Fruit fly (Drosophila melanogaster) whole organism, embryonic: Measurements from ENCODE around the gene SclB.

ENCODE experiments used
- CG10209 ChIP-seq: fragments of 200-800 bp; sonication (Bioruptor generic); optimal IDR thresholded peaks from 3 replicates; lab custom pipeline; 2017; ENCODE audit warnings: missing biosample characterization, mild to moderate bottlenecking, missing genetic modification characterization, missing genetic modification reagents
- CG10366 ChIP-seq: fragments of 200-800 bp; sonication (Bioruptor generic); IDR thresholded peaks from 2 replicates; pipeline ENCODE4 v1.3.6; 2022; ENCODE audit warnings: missing biosample characterization, missing genetic modification characterization
- CG11504 ChIP-seq: fragments of 200-800 bp; sonication (Bioruptor generic); optimal IDR thresholded peaks from 3 replicates; lab custom pipeline; 2019; ENCODE audit warnings: missing biosample characterization, mild to moderate bottlenecking, missing genetic modification characterization, moderate library complexity
- CG12299 ChIP-seq: fragments of 200-800 bp; sonication (Bioruptor generic); optimal IDR thresholded peaks from 2 replicates; lab custom pipeline; 2018; ENCODE audit warnings: missing biosample characterization, mild to moderate bottlenecking, missing genetic modification characterization
- CG12391 ChIP-seq: fragments of 200-800 bp; sonication (Bioruptor generic); optimal IDR thresholded peaks from 3 replicates; lab custom pipeline; 2018; ENCODE audit warnings: missing biosample characterization, mild to moderate bottlenecking, missing genetic modification characterization, moderate library complexity
- CG15269 ChIP-seq: fragments of 200-800 bp; sonication (Bioruptor generic); optimal IDR thresholded peaks from 2 replicates; lab custom pipeline; 2018; ENCODE audit warnings: missing biosample characterization, mild to moderate bottlenecking, missing genetic modification characterization, moderate library complexity
- CG15479 ChIP-seq: fragments of 200-800 bp; sonication (Bioruptor generic); optimal IDR thresholded peaks from 3 replicates; lab custom pipeline; 2019; ENCODE audit warnings: missing biosample characterization, mild to moderate bottlenecking, missing genetic modification characterization, moderate library complexity
- CG15601 ChIP-seq: fragments of 200-800 bp; sonication (Bioruptor generic); optimal IDR thresholded peaks from 3 replicates; lab custom pipeline; 2019; ENCODE audit warnings: missing biosample characterization, mild to moderate bottlenecking, missing genetic modification characterization, moderate library complexity
- CG18262 ChIP-seq: fragments of 200-800 bp; optimal IDR thresholded peaks from 3 replicates; lab custom pipeline; 2019; ENCODE audit warnings: missing biosample characterization, mild to moderate bottlenecking, missing genetic modification characterization, moderate library complexity
- CG2199 ChIP-seq: fragments of 200-800 bp; sonication (Bioruptor generic); IDR thresholded peaks from 3 replicates; pipeline ENCODE4 v1.3.6; 2022; ENCODE audit warnings: missing biosample characterization, missing genetic modification characterization
- CG2678 ChIP-seq: fragments of 200-800 bp; sonication (Bioruptor generic); optimal IDR thresholded peaks from 3 replicates; lab custom pipeline; 2019; ENCODE audit warnings: missing biosample characterization, mild to moderate bottlenecking, missing genetic modification characterization, moderate library complexity
- CG2712 ChIP-seq: fragments of 200-800 bp; optimal IDR thresholded peaks from 3 replicates; lab custom pipeline; 2019; ENCODE audit warnings: missing biosample characterization, mild to moderate bottlenecking, missing genetic modification characterization, moderate library complexity
- CG2875 ChIP-seq: fragments of 200-800 bp; sonication (Bioruptor generic); optimal IDR thresholded peaks from 2 replicates; lab custom pipeline; 2017; ENCODE audit warnings: missing biosample characterization, mild to moderate bottlenecking, missing genetic modification characterization, missing genetic modification reagents
- CG2889 ChIP-seq: fragments of 200-800 bp; sonication (Bioruptor generic); IDR thresholded peaks from 3 replicates; pipeline ENCODE4 v1.3.6; 2022; ENCODE audit warnings: missing biosample characterization, missing genetic modification characterization
- CG31441 ChIP-seq: fragments of 200-800 bp; sonication (Bioruptor generic); IDR thresholded peaks from 2 replicates; pipeline ENCODE4 v1.3.6; 2022; ENCODE audit warnings: missing biosample characterization, missing genetic modification characterization
- CG3163 ChIP-seq: fragments of 200-800 bp; sonication (Bioruptor generic); optimal IDR thresholded peaks from 3 replicates; lab custom pipeline; 2016; ENCODE audit warnings: missing biosample characterization, missing genetic modification characterization
- CG4617 ChIP-seq: fragments of 200-800 bp; sonication (Bioruptor generic); optimal IDR thresholded peaks from 3 replicates; lab custom pipeline; 2016; ENCODE audit warnings: missing biosample characterization, missing genetic modification characterization, borderline replicate concordance
- CG6791 ChIP-seq: fragments of 200-800 bp; sonication (Bioruptor generic); IDR thresholded peaks from 3 replicates; pipeline ENCODE4 v1.3.6; 2022; ENCODE audit warnings: missing biosample characterization, missing genetic modification characterization; ENCODE audit not compliant: partially characterized antibody
- CG6813 ChIP-seq: fragments of 200-800 bp; sonication (Bioruptor generic); optimal IDR thresholded peaks from 2 replicates; lab custom pipeline; 2017; ENCODE audit warnings: missing biosample characterization, missing genetic modification characterization, mild to moderate bottlenecking, moderate library complexity, missing genetic modification reagents
- CG7839 ChIP-seq: fragments of 200-800 bp; sonication (Bioruptor generic); optimal IDR thresholded peaks from 3 replicates; lab custom pipeline; 2018; ENCODE audit warnings: missing biosample characterization, mild to moderate bottlenecking, missing genetic modification characterization, moderate library complexity
- CG8290 ChIP-seq, 3 experiments: fragments of 200-800 bp; sonication (Bioruptor generic); optimal IDR thresholded peaks; 2 replicates each; lab custom pipeline; 2016 to 2019; ENCODE audit warnings: missing biosample characterization in 3 of 3, missing genetic modification characterization in 3 of 3, mild to moderate bottlenecking in 2 of 3, moderate library complexity in 1 of 3
- CG8388 ChIP-seq: fragments of 200-800 bp; sonication (Bioruptor generic); optimal IDR thresholded peaks from 2 replicates; lab custom pipeline; 2019; ENCODE audit warnings: missing biosample characterization, mild to moderate bottlenecking, missing genetic modification characterization, moderate library complexity
- CG9437 ChIP-seq: fragments of 200-800 bp; sonication (Bioruptor generic); optimal IDR thresholded peaks from 2 replicates; lab custom pipeline; 2018; ENCODE audit warnings: missing biosample characterization, mild to moderate bottlenecking, missing genetic modification characterization
- CoRest ChIP-seq: fragments of 200-800 bp; sonication (Bioruptor generic); optimal IDR thresholded peaks from 3 replicates; lab custom pipeline; 2018; ENCODE audit warnings: missing biosample characterization, mild to moderate bottlenecking, missing genetic modification characterization, moderate library complexity
- Deaf1 ChIP-seq: fragments of 200-800 bp; optimal IDR thresholded peaks from 3 replicates; lab custom pipeline; 2019; ENCODE audit warnings: missing biosample characterization, mild to moderate bottlenecking, missing genetic modification characterization, moderate library complexity
- Doc2 ChIP-seq: fragments of 200-800 bp; sonication (Bioruptor generic); IDR thresholded peaks from 2 replicates; pipeline ENCODE4 v1.3.6; 2022; ENCODE audit warnings: missing biosample characterization, missing genetic modification characterization
- Eip74EF ChIP-seq, 2 experiments: fragments of 200-800 bp in 1 of 2; fragments of >200 bp in 1 of 2; sonication (Bioruptor generic) in 1 of 2; optimal IDR thresholded peaks; 2 replicates each; lab custom pipeline; 2017 to 2019; ENCODE audit warnings: missing biosample characterization in 2 of 2, missing genetic modification characterization in 2 of 2, mild to moderate bottlenecking in 1 of 2, moderate library complexity in 1 of 2
- Ets65A ChIP-seq: fragments of 200-800 bp; sonication (Bioruptor generic); peaks from one replicate; lab custom pipeline; 2016; ENCODE audit warnings: missing biosample characterization, missing genetic modification characterization
- HmgD ChIP-seq: fragments of 200-800 bp; sonication (Bioruptor generic); optimal IDR thresholded peaks from 3 replicates; lab custom pipeline; 2016; ENCODE audit warnings: missing biosample characterization, missing genetic modification characterization
- Hsf ChIP-seq: fragments of 200-800 bp; sonication (Bioruptor generic); optimal IDR thresholded peaks from 3 replicates; lab custom pipeline; 2016; ENCODE audit warnings: missing biosample characterization, missing genetic modification characterization
- MBD-R2 ChIP-seq: fragments of 200-800 bp; sonication (Bioruptor generic); IDR thresholded peaks from 2 replicates; pipeline ENCODE4 v1.3.6; 2022; ENCODE audit warnings: missing biosample characterization, missing genetic modification characterization
- Med ChIP-seq: fragments of 200-800 bp; sonication (Bioruptor generic); peaks from one replicate; lab custom pipeline; 2016; ENCODE audit warnings: missing biosample characterization, missing genetic modification characterization, mild to moderate bottlenecking, inconsistent platforms, moderate library complexity
- Ravus ChIP-seq: fragments of 200-800 bp; sonication (Bioruptor generic); IDR thresholded peaks from 2 replicates; pipeline ENCODE4 v1.3.6; 2022; ENCODE audit warnings: missing biosample characterization, missing genetic modification characterization
- Ssrp ChIP-seq: fragments of 200-800 bp; sonication (Bioruptor generic); optimal IDR thresholded peaks from 2 replicates; lab custom pipeline; 2018; ENCODE audit warnings: missing biosample characterization, mild to moderate bottlenecking, missing genetic modification characterization, moderate library complexity
- Xbp1 ChIP-seq: fragments of 200-800 bp; sonication (Bioruptor generic); optimal IDR thresholded peaks from 3 replicates; lab custom pipeline; 2016; ENCODE audit warnings: missing biosample characterization, mild to moderate bottlenecking, missing genetic modification characterization
- bsh ChIP-seq, 2 experiments: fragments of 200-800 bp; sonication (Bioruptor generic); optimal IDR thresholded peaks; 2 replicates each; lab custom pipeline; 2017 to 2018; ENCODE audit warnings: mild to moderate bottlenecking in 2 of 2, missing biosample characterization in 2 of 2, missing genetic modification characterization in 2 of 2, moderate library complexity in 1 of 2
- gcm ChIP-seq: fragments of 200-800 bp; sonication (Bioruptor generic); optimal IDR thresholded peaks from 2 replicates; lab custom pipeline; 2019; ENCODE audit warnings: missing biosample characterization, mild to moderate bottlenecking, missing genetic modification characterization, moderate library complexity
- grau ChIP-seq: fragments of 200-800 bp; optimal IDR thresholded peaks from 3 replicates; lab custom pipeline; 2019; ENCODE audit warnings: missing biosample characterization, mild to moderate bottlenecking, missing genetic modification characterization, moderate library complexity
- hkb ChIP-seq, 2 experiments: fragments of 200-800 bp in 1 of 2; fragments of >200 bp in 1 of 2; sonication (Bioruptor generic) in 1 of 2; IDR thresholded peaks in 1 of 2; optimal IDR thresholded peaks in 1 of 2; 2 replicates each; pipeline versions ENCODE4 v1.3.6 to Lab custom; 2017 to 2022; ENCODE audit warnings: missing biosample characterization in 1 of 2, missing genetic modification characterization in 1 of 2
- lola ChIP-seq, 3 experiments: fragments of >200 bp in 2 of 3; fragments of 200-800 bp in 1 of 3; sonication (Bioruptor generic) in 1 of 3; optimal IDR thresholded peaks; 2 replicates each; lab custom pipeline; 2017 to 2019; ENCODE audit warnings: missing biosample characterization in 3 of 3, missing genetic modification characterization in 3 of 3, mild to moderate bottlenecking in 1 of 3, moderate library complexity in 1 of 3
- pita ChIP-seq: fragments of 200-800 bp; sonication (Bioruptor generic); optimal IDR thresholded peaks from 2 replicates; lab custom pipeline; 2017; ENCODE audit warnings: missing biosample characterization, mild to moderate bottlenecking, missing genetic modification characterization
- row ChIP-seq: fragments of 200-800 bp; sonication (Bioruptor generic); IDR thresholded peaks from 3 replicates; pipeline ENCODE4 v1.3.6; 2022; ENCODE audit warnings: missing biosample characterization, missing genetic modification characterization
- sens ChIP-seq: fragments of 200-800 bp; sonication (Bioruptor generic); peaks from one replicate; lab custom pipeline; 2016; ENCODE audit warnings: missing biosample characterization, missing genetic modification characterization
- slou ChIP-seq: fragments of 200-800 bp; sonication (Bioruptor generic); optimal IDR thresholded peaks from 3 replicates; lab custom pipeline; 2016; ENCODE audit warnings: missing biosample characterization, missing genetic modification characterization
- tll ChIP-seq, 2 experiments: fragments of 200-800 bp in 1 of 2; fragments of >200 bp in 1 of 2; sonication (Bioruptor generic) in 1 of 2; optimal IDR thresholded peaks; 2 replicates each; lab custom pipeline; 2017 to 2019; ENCODE audit warnings: missing biosample characterization in 2 of 2, missing genetic modification characterization in 2 of 2, mild to moderate bottlenecking in 1 of 2, moderate library complexity in 1 of 2
- twi ChIP-seq: fragments of 200-800 bp; optimal IDR thresholded peaks from 2 replicates; lab custom pipeline; 2019; ENCODE audit warnings: missing biosample characterization, mild to moderate bottlenecking, missing genetic modification characterization, moderate library complexity
- z ChIP-seq: fragments of 200-800 bp; sonication (Bioruptor generic); IDR thresholded peaks from 3 replicates; pipeline ENCODE4 v1.3.6; 2022; ENCODE audit warnings: missing biosample characterization, missing genetic modification characterization

SclB gene

dm6 chr2L:16859103-16859502 lies 21.3 kb downstream of the SclB start:
- no peak for TF ChIP-seq Doc2
- TF ChIP-seq MBD-R2 (GFP tag; lab: Robert Waterston, UW), result no peak
- peak; percentile 87 for TF ChIP-seq twi
- no peak for TF ChIP-seq CG12299 (tag; lab: Kevin White, UChicago)
- peak in 1 of 2 experiments; percentile 51 for TF ChIP-seq tll (GFP tag; optimal IDR thresholded peaks at IDR 0.05; lab: Kevin White, UChicago)
- peak; percentile 79 for TF ChIP-seq CG9437 (GFP tag; lab: Kevin White, UChicago)
- TF ChIP-seq CG10366 (GFP tag; lab: Robert Waterston, UW), result peak; percentile 9; the same call in 1 of the 2 replicates
- peak; percentile 21 for TF ChIP-seq CG3163 (GFP tag; lab: Kevin White, UChicago)
- no peak for TF ChIP-seq CG10209 (GFP tag; lab: Kevin White, UChicago)
- no peak for TF ChIP-seq CG8290 (GFP tag; optimal IDR thresholded peaks at IDR 0.05; lab: Kevin White, UChicago)
- TF ChIP-seq CG8290 (tag; optimal IDR thresholded peaks at IDR 0.05; lab: Kevin White, UChicago), result peak in 1 of 2 experiments; percentile 9
- TF ChIP-seq Ets65A (GFP tag; lab: Kevin White, UChicago), result peak; percentile 78
- TF ChIP-seq CG15479 (GFP tag; lab: Kevin White, UChicago), result peak; percentile 4
- no peak for TF ChIP-seq CG2678 (tag; lab: Kevin White, UChicago)
- TF ChIP-seq CG4617 (GFP tag; lab: Kevin White, UChicago), result no peak
- TF ChIP-seq Med (GFP tag; lab: Kevin White, UChicago), result peak; percentile 75
- TF ChIP-seq z (GFP tag; lab: Robert Waterston, UW), result peak; percentile 94
- TF ChIP-seq CG2199 (GFP tag; lab: Robert Waterston, UW), result peak; percentile 98
- TF ChIP-seq, all 482 proteins: peak for 11

dm6 chr2L:16859566-16859965 lies 21.8 kb downstream of the SclB start:
- TF ChIP-seq CoRest (peak; percentile 14), CG12391 (tag; lab: Kevin White, UChicago) (peak; percentile 37), CG8388 (peak; percentile 36), HmgD (no peak), slou (GFP tag; lab: Kevin White, UChicago) (no peak), CG11504 (tag; lab: Kevin White, UChicago) (peak; percentile 45), Xbp1 (GFP tag; lab: Kevin White, UChicago) (no peak), Eip74EF (GFP tag; optimal IDR thresholded peaks at IDR 0.05; lab: Kevin White, UChicago) (peak in 1 of 2 experiments; percentile 33), bsh (GFP tag; optimal IDR thresholded peaks at IDR 0.05; lab: Kevin White, UChicago) (peak in 1 of 2 experiments; percentile 51), CG31441 (0 out of 2 replicates have a peak, but pooled peaks have one; percentile 26), CG2889 (GFP tag; lab: Robert Waterston, UW) (peak; percentile 60; the same call in 2 of the 3 replicates), CG2678 (tag; lab: Kevin White, UChicago) (peak; percentile 19), CG6813 (GFP tag; lab: Kevin White, UChicago) (no peak), lola (GFP tag; optimal IDR thresholded peaks at IDR 0.05; lab: Kevin White, UChicago) (peak in 1 of 3 experiments; percentile 37), row (peak; percentile 51; the same call in 2 of the 3 replicates), grau (tag; lab: Kevin White, UChicago) (peak; percentile 34), Ssrp (tag; lab: Kevin White, UChicago) (peak; percentile 18), CG18262 (tag; lab: Kevin White, UChicago) (peak; percentile 22), Ravus (GFP tag; lab: Robert Waterston, UW) (no peak), CG7839 (tag; lab: Kevin White, UChicago) (peak; percentile 29), CG6791 (GFP tag; lab: Robert Waterston, UW) (no peak), Hsf (GFP tag; lab: Kevin White, UChicago) (no peak), gcm (GFP tag; lab: Kevin White, UChicago) (peak; percentile 17), CG15601 (tag; lab: Kevin White, UChicago) (peak; percentile 18), CG15269 (tag; lab: Kevin White, UChicago) (peak; percentile 9), CG2875 (no peak), CG2712 (tag; lab: Kevin White, UChicago) (peak; percentile 50), hkb (optimal IDR thresholded peaks at IDR 0.05; lab: Kevin White, UChicago) (no peak), hkb (GFP tag; IDR thresholded peaks at IDR 0.05; lab: Robert Waterston, UW) (no peak), Deaf1 (no peak), sens (GFP tag; lab: Kevin White, UChicago) (peak; percentile 40), pita (GFP tag; lab: Kevin White, UChicago) (peak; percentile 35)
